Fruit fly (Drosophila melanogaster): ENCODE data around the gene CG5828.

CG5828 gene

dm6 chr2L:5096222-5096621, 2.4 kb downstream of the CG5828 start, which contains the start of gene CG4230:
CG4230 (plus strand) TSS chr2L:5096227.
- peak; percentile 36 for TF ChIP-seq noc (tag; optimal IDR thresholded peaks at IDR 0.05)

- no peak for TF ChIP-seq noc (tag; optimal IDR thresholded peaks at IDR 0.05)
These were observed 3.0 kb downstream of the CG5828 start for dm6 chr2L:5096761-5097160.

- no peak for TF ChIP-seq noc (tag; optimal IDR thresholded peaks at IDR 0.05)
These were observed 6.1 kb downstream of the CG5828 start, which contains the start of gene ND-13A for dm6 chr2L:5099790-5100360. ND-13A (minus strand) TSS chr2L:5100288.

dm6 chr2L:5100577-5100976, 6.8 kb downstream of the CG5828 start, which contains the start of gene Msp300:
Msp300 (plus strand) TSS chr2L:5100877.
- no peak for TF ChIP-seq noc (tag; optimal IDR thresholded peaks at IDR 0.05)

dm6 chr2L:5103733-5104132, 10.0 kb downstream of the CG5828 start:
- no peak for TF ChIP-seq noc (tag; optimal IDR thresholded peaks at IDR 0.05)

DNA sequence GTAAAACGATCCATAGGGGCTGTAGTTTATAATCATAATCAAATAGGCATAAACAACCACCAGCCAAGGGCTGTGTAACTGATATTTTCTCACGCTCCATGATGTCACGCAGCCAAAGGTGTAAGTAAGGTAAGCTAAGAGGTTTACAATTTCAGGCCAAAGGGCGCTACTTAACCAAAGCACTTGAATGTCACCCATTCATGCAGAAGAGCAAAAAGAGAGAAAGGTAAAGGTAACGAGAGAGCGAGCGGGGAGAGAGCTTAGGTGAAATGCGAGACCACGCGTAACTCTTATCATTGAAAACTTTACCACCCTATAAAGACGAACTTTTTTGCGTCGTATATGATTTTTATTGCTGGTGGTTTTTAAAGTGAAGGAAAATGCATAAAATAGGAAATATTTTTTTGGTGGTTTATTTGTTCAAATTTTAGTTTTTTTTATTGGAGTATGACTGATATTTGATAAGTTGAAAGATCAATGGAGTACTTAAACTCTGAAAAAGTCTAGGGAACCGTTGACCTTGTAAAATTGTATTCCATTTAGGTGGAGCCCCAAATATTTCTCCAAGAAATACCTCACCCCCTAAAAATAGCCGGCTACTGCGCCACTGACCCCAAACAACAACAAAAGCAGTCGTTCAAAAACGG, 14.0 kb downstream of the CG5828 start:
- peak; percentile 100 for TF ChIP-seq noc (tag; optimal IDR thresholded peaks at IDR 0.05)

DNA sequence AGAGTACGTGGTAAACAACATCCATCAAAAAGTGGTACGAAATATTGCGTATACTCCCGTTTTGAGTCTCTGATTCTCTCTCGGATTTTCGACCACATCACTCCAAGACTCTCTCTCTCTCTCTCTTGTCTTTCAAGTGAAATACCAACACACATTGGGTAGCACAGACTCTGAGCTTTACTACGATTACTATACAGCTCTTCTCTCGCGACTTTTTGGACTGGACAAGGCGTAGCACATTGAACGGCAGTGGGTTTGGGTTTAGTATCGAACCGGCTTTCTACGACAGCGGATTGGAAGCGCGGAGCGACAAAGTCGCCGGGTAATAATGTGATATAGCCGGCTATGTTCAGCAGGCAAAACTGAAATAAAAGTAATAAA, 14.5 kb downstream of the CG5828 start:
- TF ChIP-seq noc (tag; optimal IDR thresholded peaks at IDR 0.05) = peak; percentile 86

- TF ChIP-seq noc (tag; optimal IDR thresholded peaks at IDR 0.05) = no peak
These were observed 15.3 kb downstream of the CG5828 start for dm6 chr2L:5109059-5109458.

- no peak for TF ChIP-seq noc (tag; optimal IDR thresholded peaks at IDR 0.05)
These were observed 17.6 kb downstream of the CG5828 start for dm6 chr2L:5111261-5111922.

- no peak for TF ChIP-seq noc (tag; optimal IDR thresholded peaks at IDR 0.05)
These were observed 19.8 kb downstream of the CG5828 start for dm6 chr2L:5113480-5114118.

dm6 chr2L:5114879-5115278, 21.1 kb downstream of the CG5828 start:
- no peak for TF ChIP-seq noc (tag; optimal IDR thresholded peaks at IDR 0.05)

- no peak for TF ChIP-seq noc (tag; optimal IDR thresholded peaks at IDR 0.05)
These were observed 22.7 kb downstream of the CG5828 start for dm6 chr2L:5116489-5116888.

dm6 chr2L:5117054-5117453, 23.3 kb downstream of the CG5828 start:
- TF ChIP-seq noc (tag; optimal IDR thresholded peaks at IDR 0.05) = no peak

DNA sequence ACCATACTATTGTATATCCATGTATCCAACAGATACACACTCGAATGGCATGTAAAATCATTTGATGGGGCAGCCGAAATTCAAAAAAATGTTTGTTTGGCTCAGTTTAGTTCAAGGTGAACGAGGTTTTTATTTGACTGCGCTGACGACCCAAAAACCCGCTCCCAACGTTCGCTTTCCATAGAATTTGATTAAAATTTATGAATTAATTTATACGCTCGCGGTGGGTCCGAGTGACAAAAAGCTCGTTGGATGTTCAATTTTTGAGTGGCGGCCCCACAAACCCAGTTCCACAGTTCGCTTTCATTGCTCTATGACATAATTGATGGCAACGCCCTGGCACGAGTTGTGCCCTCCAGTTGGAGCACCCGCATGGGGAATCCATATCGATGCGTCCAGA, 25.9 kb downstream of the CG5828 start:
- TF ChIP-seq noc (tag; optimal IDR thresholded peaks at IDR 0.05) = no peak
